Worm (Caenorhabditis elegans) whole organism, L1 larva: ENCODE results near the gene nhr-96.
A peak's percentile ranks its signal among the peaks of the same experiment; 100 is the strongest.

Experiments used
- C16A3.4 ChIP-seq: fragments of 150-350 bp; optimal IDR thresholded peaks from 2 replicates; lab custom pipeline; 2014; ENCODE audit warnings: missing biosample characterization, missing genetic modification characterization
- ama-1 ChIP-seq: fragments of 150-350 bp; optimal IDR thresholded peaks from 2 replicates; lab custom pipeline; 2014
- ceh-63 ChIP-seq: fragments of 200-800 bp; sonication (Bioruptor generic); optimal IDR thresholded peaks from 2 replicates; lab custom pipeline; 2018; ENCODE audit warnings: mild to moderate bottlenecking, missing genetic modification characterization, missing compliant biosample characterization
- ceh-82 ChIP-seq, 3 experiments: fragments of 150-350 bp in 1 of 3; sonication (generic microtip) in 2 of 3; optimal IDR thresholded peaks; 2 replicates each; lab custom pipeline; 2014 to 2017; ENCODE audit warnings: missing biosample characterization in 3 of 3, missing genetic modification characterization in 3 of 3
- dpl-1 ChIP-seq, 3 experiments: fragments of 150-350 bp in 2 of 3; sonication (generic microtip) in 1 of 3; optimal IDR thresholded peaks; 2 replicates each; lab custom pipeline; 2014 to 2017; ENCODE audit warnings: missing biosample characterization in 3 of 3, missing genetic modification characterization in 3 of 3, missing genetic modification reagents in 3 of 3
- dsc-1 ChIP-seq: sonication (generic microtip); optimal IDR thresholded peaks from 2 replicates; lab custom pipeline; 2016; ENCODE audit warnings: mild to moderate bottlenecking, missing genetic modification characterization, missing compliant biosample characterization
- egl-13 ChIP-seq: sonication (generic microtip); optimal IDR thresholded peaks from 2 replicates; lab custom pipeline; 2016; ENCODE audit warnings: missing genotype, missing genetic modification reagents, missing genetic modification characterization, missing compliant biosample characterization
- egl-27 ChIP-seq, 2 experiments: fragments of 150-350 bp in 1 of 2; sonication (generic microtip); optimal IDR thresholded peaks; 3 replicates each; lab custom pipeline; 2017 to 2018; ENCODE audit warnings: missing biosample characterization in 2 of 2, missing genetic modification characterization in 2 of 2, missing genetic modification reagents in 2 of 2
- elt-2 ChIP-seq: sonication (generic microtip); optimal IDR thresholded peaks from 2 replicates; lab custom pipeline; 2016; ENCODE audit warnings: missing genetic modification characterization, mild to moderate bottlenecking, inconsistent platforms, missing compliant biosample characterization, missing genetic modification reagents
- elt-3 ChIP-seq, 6 experiments: fragments of 150-350 bp in 1 of 6; sonication (generic microtip); optimal IDR thresholded peaks; 2 replicates each; lab custom pipeline; 2017 to 2018; ENCODE audit warnings: missing biosample characterization in 6 of 6, missing genetic modification characterization in 6 of 6, inconsistent platforms in 1 of 6
- ets-5 ChIP-seq: fragments of 200-800 bp; sonication (Bioruptor generic); IDR thresholded peaks from 2 replicates; pipeline ENCODE4 v1.3.6; 2022; ENCODE audit warnings: missing genetic modification characterization, missing compliant biosample characterization
- fkh-10 ChIP-seq: sonication (generic microtip); optimal IDR thresholded peaks from 2 replicates; lab custom pipeline; 2017; ENCODE audit warnings: missing biosample characterization, missing genetic modification reagents, missing genetic modification characterization
- fkh-4 ChIP-seq: sonication (generic microtip); optimal IDR thresholded peaks from 2 replicates; lab custom pipeline; 2016; ENCODE audit warnings: missing compliant biosample characterization, missing genetic modification characterization, borderline replicate concordance
- fkh-8 ChIP-seq: sonication (generic microtip); optimal IDR thresholded peaks from 2 replicates; lab custom pipeline; 2016; ENCODE audit warnings: mild to moderate bottlenecking, missing genetic modification characterization, missing compliant biosample characterization
- fos-1 ChIP-seq: fragments of 150-350 bp; optimal IDR thresholded peaks from 2 replicates; lab custom pipeline; 2014; ENCODE audit warnings: missing biosample characterization, missing genetic modification characterization
- hlh-17 ChIP-seq: fragments of 200-800 bp; sonication (Bioruptor generic); optimal IDR thresholded peaks from 2 replicates; lab custom pipeline; 2018; ENCODE audit warnings: missing genetic modification characterization, mild to moderate bottlenecking, missing compliant biosample characterization, moderate library complexity, borderline replicate concordance
- hpl-2 ChIP-seq: fragments of 150-350 bp; optimal IDR thresholded peaks from 2 replicates; lab custom pipeline; 2014; ENCODE audit warnings: missing biosample characterization, missing genetic modification reagents, missing genetic modification characterization
- isw-1 ChIP-seq: fragments of 200-800 bp; sonication (Bioruptor generic); IDR thresholded peaks from 2 replicates; pipeline ENCODE4 v1.3.6; 2022; ENCODE audit warnings: missing genetic modification characterization, missing compliant biosample characterization
- jun-1 ChIP-seq: fragments of 150-350 bp; optimal IDR thresholded peaks from 2 replicates; lab custom pipeline; 2014; ENCODE audit warnings: missing biosample characterization, missing genetic modification reagents, missing genetic modification characterization
- lin-13 ChIP-seq: fragments of 150-350 bp; optimal IDR thresholded peaks from 2 replicates; lab custom pipeline; 2014; ENCODE audit warnings: missing biosample characterization, missing genetic modification reagents, missing genetic modification characterization
- lin-35 ChIP-seq, 2 experiments: fragments of 150-350 bp; optimal IDR thresholded peaks; 2 replicates each; lab custom pipeline; 2014; ENCODE audit warnings: missing biosample characterization in 2 of 2, missing genetic modification characterization in 2 of 2, missing genetic modification reagents in 2 of 2
- lin-39 ChIP-seq: fragments of 150-350 bp; optimal IDR thresholded peaks from 2 replicates; lab custom pipeline; 2014; ENCODE audit warnings: missing biosample characterization, missing genetic modification reagents, missing genetic modification characterization
- lsy-2 ChIP-seq, 2 experiments: fragments of 150-350 bp; optimal IDR thresholded peaks; 2 replicates each; lab custom pipeline; 2014; ENCODE audit warnings: missing biosample characterization in 2 of 2, missing genetic modification characterization in 2 of 2
- mab-9 ChIP-seq: fragments of 200-800 bp; sonication (Bioruptor generic); IDR thresholded peaks from 2 replicates; pipeline ENCODE4 v1.3.6; 2022; ENCODE audit warnings: missing genetic modification reagents, missing genetic modification characterization, missing compliant biosample characterization
- mdl-1 ChIP-seq, 2 experiments: fragments of 150-350 bp; optimal IDR thresholded peaks; 2 replicates each; lab custom pipeline; 2014 to 2017; ENCODE audit warnings: missing biosample characterization in 2 of 2, missing genetic modification characterization in 2 of 2, inconsistent platforms in 1 of 2
- mep-1 ChIP-seq: fragments of 150-350 bp; optimal IDR thresholded peaks from 2 replicates; lab custom pipeline; 2014; ENCODE audit warnings: missing biosample characterization, missing genetic modification characterization
- nhr-12 ChIP-seq: sonication (generic microtip); optimal IDR thresholded peaks from 2 replicates; lab custom pipeline; 2017; ENCODE audit warnings: missing biosample characterization, missing genetic modification characterization
- nhr-19 ChIP-seq: fragments of 200-800 bp; sonication (Bioruptor generic); conservative IDR thresholded peaks from 2 replicates; pipeline ENCODE4 v1.3.6; 2022; ENCODE audit warnings: missing genetic modification characterization, missing compliant biosample characterization
- nhr-20 ChIP-seq: sonication (generic microtip); optimal IDR thresholded peaks from 2 replicates; lab custom pipeline; 2016; ENCODE audit warnings: mild to moderate bottlenecking, missing genetic modification characterization, missing compliant biosample characterization
- nhr-237 ChIP-seq: fragments of 150-350 bp; optimal IDR thresholded peaks from 2 replicates; lab custom pipeline; 2014; ENCODE audit warnings: missing biosample characterization, missing genetic modification characterization
- nhr-28 ChIP-seq: fragments of 150-350 bp; optimal IDR thresholded peaks from 2 replicates; lab custom pipeline; 2014; ENCODE audit warnings: missing biosample characterization, missing genetic modification characterization
- nhr-47 ChIP-seq: sonication (generic microtip); optimal IDR thresholded peaks from 2 replicates; lab custom pipeline; 2016; ENCODE audit warnings: mild to moderate bottlenecking, missing genetic modification characterization, moderate library complexity, missing compliant biosample characterization
- nhr-71 ChIP-seq: sonication (generic microtip); optimal IDR thresholded peaks from 2 replicates; lab custom pipeline; 2016; ENCODE audit warnings: mild to moderate bottlenecking, missing genetic modification characterization, moderate library complexity, missing compliant biosample characterization
- nhr-85 ChIP-seq: sonication (generic microtip); peaks from one replicate; lab custom pipeline; 2016; ENCODE audit warnings: missing genetic modification characterization, inconsistent platforms, missing compliant biosample characterization
- nhr-90 ChIP-seq: sonication (generic microtip); optimal IDR thresholded peaks from 2 replicates; lab custom pipeline; 2016; ENCODE audit warnings: mild to moderate bottlenecking, missing genetic modification characterization, missing compliant biosample characterization; ENCODE audit not compliant: poor library complexity
- pag-3 ChIP-seq: sonication (generic microtip); optimal IDR thresholded peaks from 2 replicates; lab custom pipeline; 2017; ENCODE audit warnings: missing genetic modification characterization, mild to moderate bottlenecking, missing compliant biosample characterization, antibody characterized with exemption, borderline replicate concordance; ENCODE audit not compliant: insufficient read depth
- pax-3 ChIP-seq: fragments of 200-800 bp; sonication (Bioruptor generic); optimal IDR thresholded peaks from 2 replicates; lab custom pipeline; 2018; ENCODE audit warnings: mild to moderate bottlenecking, missing genetic modification characterization, moderate library complexity, missing compliant biosample characterization
- pqm-1 ChIP-seq: sonication (generic microtip); optimal IDR thresholded peaks from 3 replicates; lab custom pipeline; 2017; ENCODE audit warnings: missing biosample characterization, missing genetic modification characterization
- skn-1 ChIP-seq: fragments of 150-350 bp; optimal IDR thresholded peaks from 2 replicates; lab custom pipeline; 2014; ENCODE audit warnings: missing biosample characterization, missing genetic modification characterization
- snpc-4 ChIP-seq: fragments of 150-350 bp; optimal IDR thresholded peaks from 2 replicates; lab custom pipeline; 2014; ENCODE audit warnings: missing biosample characterization, missing genetic modification characterization
- snu-23 ChIP-seq: sonication (generic microtip); optimal IDR thresholded peaks from 2 replicates; lab custom pipeline; 2016; ENCODE audit warnings: missing genetic modification characterization, missing compliant biosample characterization
- sox-4 ChIP-seq: sonication (generic microtip); optimal IDR thresholded peaks from 2 replicates; lab custom pipeline; 2016; ENCODE audit warnings: missing genetic modification characterization, missing compliant biosample characterization
- sptf-1 ChIP-seq: fragments of 150-350 bp; optimal IDR thresholded peaks from 2 replicates; lab custom pipeline; 2014; ENCODE audit warnings: missing biosample characterization, missing genetic modification characterization
- swsn-7 ChIP-seq: sonication (generic microtip); optimal IDR thresholded peaks from 2 replicates; lab custom pipeline; 2016; ENCODE audit warnings: missing genetic modification characterization, missing compliant biosample characterization
- tbx-2 ChIP-seq: sonication (generic microtip); optimal IDR thresholded peaks from 2 replicates; lab custom pipeline; 2016; ENCODE audit warnings: missing genetic modification characterization, missing compliant biosample characterization
- unc-130 ChIP-seq: fragments of 150-350 bp; optimal IDR thresholded peaks from 2 replicates; lab custom pipeline; 2017; ENCODE audit warnings: missing biosample characterization, missing genetic modification characterization, inconsistent platforms
- unc-30 ChIP-seq: sonication (generic microtip); optimal IDR thresholded peaks from 2 replicates; lab custom pipeline; 2017; ENCODE audit warnings: missing biosample characterization, missing genetic modification characterization
- unc-98 ChIP-seq: fragments of 200-800 bp; sonication (Bioruptor generic); IDR thresholded peaks from 2 replicates; pipeline ENCODE4 v1.3.6; 2022; ENCODE audit warnings: missing genetic modification characterization, missing compliant biosample characterization
- vab-15 ChIP-seq: sonication (generic microtip); optimal IDR thresholded peaks from 2 replicates; lab custom pipeline; 2017; ENCODE audit warnings: missing genotype, mild to moderate bottlenecking, missing genetic modification characterization, missing compliant biosample characterization
- xbp-1 ChIP-seq: sonication (generic microtip); optimal IDR thresholded peaks from 2 replicates; lab custom pipeline; 2016; ENCODE audit warnings: missing genetic modification characterization, missing compliant biosample characterization
- zag-1 ChIP-seq: fragments of 150-350 bp; optimal IDR thresholded peaks from 2 replicates; lab custom pipeline; 2014; ENCODE audit warnings: missing biosample characterization, missing genetic modification characterization
- zip-4 ChIP-seq: fragments of 200-800 bp; sonication (Bioruptor generic); optimal IDR thresholded peaks from 2 replicates; lab custom pipeline; 2018; ENCODE audit warnings: mild to moderate bottlenecking, missing genetic modification characterization, moderate library complexity, missing compliant biosample characterization
- ztf-11 ChIP-seq, 2 experiments: sonication (generic microtip); optimal IDR thresholded peaks; 2 replicates each; lab custom pipeline; 2016 to 2017; ENCODE audit warnings: missing genetic modification characterization in 2 of 2, missing biosample characterization in 1 of 2, missing compliant biosample characterization in 1 of 2

nhr-96 gene

ce11 chrV:2250126-2250590 lies 16.9 kb downstream of the nhr-96 start, which contains the start of gene cyp-33C7:
cyp-33C7 (plus strand) TSS chrV:2250540.
- TF ChIP-seq ama-1 (lab: Kevin White, UChicago), result no peak
- TF ChIP-seq nhr-28, result no peak
- TF ChIP-seq swsn-7, result no peak
- TF ChIP-seq lin-35 (GFP tag; optimal IDR thresholded peaks at IDR 0.05; lab: Kevin White, UChicago), result peak in 1 of 2 experiments; percentile 75
- no peak for TF ChIP-seq ceh-63 (GFP tag; lab: Kevin White, UChicago)
- no peak for TF ChIP-seq dsc-1 (tag; lab: Kevin White, UChicago)
- TF ChIP-seq nhr-237 (tag; lab: Kevin White, UChicago), result no peak
- TF ChIP-seq nhr-71 (tag; lab: Kevin White, UChicago), result peak; percentile 59
- no peak for TF ChIP-seq nhr-12 (tag; lab: Kevin White, UChicago)
- no peak for TF ChIP-seq nhr-85
- TF ChIP-seq sptf-1, result no peak
- peak; percentile 46 for TF ChIP-seq jun-1 (tag; lab: Kevin White, UChicago)
- no peak for TF ChIP-seq hlh-17 (GFP tag; lab: Kevin White, UChicago)
- no peak for TF ChIP-seq zip-4
- TF ChIP-seq unc-98 (GFP tag; lab: Robert Waterston, UW), result no peak
- no peak for TF ChIP-seq pax-3 (tag; lab: Kevin White, UChicago)
- peak in 2 of 3 experiments; percentile 11 to 33 for TF ChIP-seq dpl-1 (GFP tag; optimal IDR thresholded peaks at IDR 0.05; lab: Kevin White, UChicago)
- no peak for TF ChIP-seq zag-1 (tag; lab: Kevin White, UChicago)
- TF ChIP-seq nhr-47 (tag; lab: Kevin White, UChicago), result no peak
- no peak for TF ChIP-seq pag-3 (tag; lab: Kevin White, UChicago)
- peak; percentile 33 for TF ChIP-seq snu-23 (GFP tag; lab: Kevin White, UChicago)
- TF ChIP-seq lin-39 (tag; lab: Kevin White, UChicago), result no peak
- TF ChIP-seq fos-1 (tag; lab: Kevin White, UChicago), result no peak
- TF ChIP-seq ets-5 (GFP tag; lab: Robert Waterston, UW), result no peak
- peak; percentile 81 for TF ChIP-seq skn-1 (tag; lab: Kevin White, UChicago)
- TF ChIP-seq hpl-2 (GFP tag; lab: Kevin White, UChicago), result no peak
- TF ChIP-seq elt-3 (tag; optimal IDR thresholded peaks at IDR 0.05; lab: Kevin White, UChicago), result peak in 1 of 6 experiments; percentile 37
- TF ChIP-seq isw-1 (GFP tag; lab: Robert Waterston, UW), result no peak
- peak; percentile 75 for TF ChIP-seq elt-2 (tag; lab: Kevin White, UChicago)
- TF ChIP-seq fkh-4 (tag; lab: Kevin White, UChicago), result no peak
- TF ChIP-seq egl-27 (tag; optimal IDR thresholded peaks at IDR 0.05; lab: Kevin White, UChicago), result no peak
- TF ChIP-seq C16A3.4 (tag; lab: Kevin White, UChicago), result peak; percentile 25
- no peak for TF ChIP-seq nhr-19 (GFP tag; lab: Robert Waterston, UW)
- TF ChIP-seq mab-9 (GFP tag; lab: Robert Waterston, UW), result no peak
- peak in 1 of 2 experiments; percentile 50 for TF ChIP-seq mdl-1 (tag; optimal IDR thresholded peaks at IDR 0.05; lab: Kevin White, UChicago)
- peak; percentile 36 for TF ChIP-seq nhr-90
- TF ChIP-seq unc-30 (tag; lab: Kevin White, UChicago), result no peak
- TF ChIP-seq lsy-2 (tag; optimal IDR thresholded peaks at IDR 0.05; lab: Kevin White, UChicago), result peak; percentile 19 to 23
- TF ChIP-seq egl-13, result no peak
- no peak for TF ChIP-seq vab-15 (tag; lab: Kevin White, UChicago)
- no peak for TF ChIP-seq lin-13 (GFP tag; lab: Kevin White, UChicago)
- no peak for TF ChIP-seq unc-130 (tag; lab: Kevin White, UChicago)
- TF ChIP-seq fkh-8 (tag; lab: Kevin White, UChicago), result peak; percentile 2
- TF ChIP-seq nhr-20 (tag; lab: Kevin White, UChicago), result peak; percentile 89
- no peak for TF ChIP-seq xbp-1 (tag; lab: Kevin White, UChicago)
- no peak for TF ChIP-seq sox-4
- TF ChIP-seq mep-1, result peak; percentile 19
- TF ChIP-seq ztf-11 (tag; optimal IDR thresholded peaks at IDR 0.05; lab: Kevin White, UChicago), result no peak
- no peak for TF ChIP-seq snpc-4 (tag; lab: Kevin White, UChicago)
- peak; percentile 14 for TF ChIP-seq tbx-2
- peak in 1 of 3 experiments; percentile 26 for TF ChIP-seq ceh-82 (tag; optimal IDR thresholded peaks at IDR 0.05; lab: Kevin White, UChicago)
- TF ChIP-seq pqm-1 (tag; lab: Kevin White, UChicago), result no peak
- TF ChIP-seq fkh-10 (GFP tag; lab: Kevin White, UChicago), result no peak
